Fruit fly (Drosophila melanogaster) whole organism, adult: ENCODE data around the gene Mnn1.

Experiments
- CG11617 ChIP-seq: fragments of 200-800 bp; sonication (Bioruptor generic); optimal IDR thresholded peaks from 2 replicates; lab custom pipeline; 2017; ENCODE audit warnings: mild to moderate bottlenecking, missing biosample characterization, missing genetic modification reagents, missing genetic modification characterization
- CG1620 ChIP-seq: fragments of 200-800 bp; sonication (Bioruptor generic); optimal IDR thresholded peaks from 2 replicates; lab custom pipeline; 2016; ENCODE audit warnings: missing biosample characterization, missing genetic modification characterization
- CG33017 ChIP-seq: fragments of 200-800 bp; sonication (Bioruptor generic); optimal IDR thresholded peaks from 2 replicates; lab custom pipeline; 2018; ENCODE audit warnings: missing biosample characterization, mild to moderate bottlenecking, missing genetic modification characterization, moderate library complexity
- CG5204 ChIP-seq: fragments of 200-800 bp; sonication (Bioruptor generic); optimal IDR thresholded peaks from 2 replicates; lab custom pipeline; 2016; ENCODE audit warnings: missing biosample characterization, missing genetic modification characterization
- CG7045 ChIP-seq: fragments of 200-800 bp; sonication (Bioruptor generic); optimal IDR thresholded peaks from 2 replicates; lab custom pipeline; 2017; ENCODE audit warnings: missing biosample characterization, mild to moderate bottlenecking, missing genetic modification characterization
- Crg-1 ChIP-seq: fragments of 200-800 bp; sonication (Bioruptor generic); optimal IDR thresholded peaks from 2 replicates; lab custom pipeline; 2016; ENCODE audit warnings: missing biosample characterization, missing genetic modification characterization
- Mnt ChIP-seq: fragments of 200-800 bp; sonication (Bioruptor generic); optimal IDR thresholded peaks from 2 replicates; lab custom pipeline; 2016; ENCODE audit warnings: missing biosample characterization, mild to moderate bottlenecking, missing genetic modification characterization
- bab1 ChIP-seq: fragments of 200-800 bp; sonication (Bioruptor generic); optimal IDR thresholded peaks from 3 replicates; lab custom pipeline; 2019; ENCODE audit warnings: missing biosample characterization, mild to moderate bottlenecking, missing genetic modification characterization, moderate library complexity
- cic ChIP-seq: fragments of 200-800 bp; sonication (Bioruptor generic); optimal IDR thresholded peaks from 2 replicates; lab custom pipeline; 2017; ENCODE audit warnings: missing biosample characterization, mild to moderate bottlenecking, missing genetic modification characterization, moderate library complexity
- cnc ChIP-seq, 2 experiments: fragments of >200 bp; optimal IDR thresholded peaks; 2 replicates each; lab custom pipeline; 2017
- kay ChIP-seq: fragments of 200-800 bp; sonication (Bioruptor generic); peaks from one replicate; lab custom pipeline; 2016; ENCODE audit warnings: missing biosample characterization, missing genetic modification characterization, borderline replicate concordance
- pad ChIP-seq: fragments of 200-800 bp; sonication (Bioruptor generic); optimal IDR thresholded peaks from 3 replicates; lab custom pipeline; 2017; ENCODE audit warnings: missing biosample characterization, missing genetic modification characterization, mild to moderate bottlenecking, moderate library complexity, missing genetic modification reagents
- tj ChIP-seq: fragments of 200-800 bp; sonication (Bioruptor generic); optimal IDR thresholded peaks from 3 replicates; lab custom pipeline; 2017; ENCODE audit warnings: missing biosample characterization, mild to moderate bottlenecking, missing genetic modification characterization, moderate library complexity
- toe ChIP-seq: fragments of 200-800 bp; sonication (Bioruptor generic); optimal IDR thresholded peaks from 2 replicates; lab custom pipeline; 2016; ENCODE audit warnings: missing biosample characterization, missing genetic modification characterization

DNA sequence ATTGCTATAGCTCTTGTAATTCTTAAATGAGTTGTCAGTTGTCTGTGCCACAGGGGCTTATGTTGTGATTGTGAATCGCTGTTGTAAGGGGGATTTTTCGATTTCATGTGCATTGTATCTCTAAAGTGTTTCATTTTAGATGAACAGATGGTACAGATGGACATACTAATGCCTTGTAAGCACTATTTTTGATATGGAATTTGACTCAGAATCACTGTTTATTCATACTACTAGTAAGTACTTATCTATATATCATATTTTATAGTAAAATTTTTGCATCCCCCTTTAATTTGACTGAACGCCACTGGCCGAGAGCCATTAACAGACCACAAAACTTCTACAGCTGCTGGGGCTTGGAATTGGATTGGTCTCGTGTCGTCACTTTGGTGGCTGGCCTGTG lies 44.7 kb downstream of the Mnn1 start:
- no peak for TF ChIP-seq CG7045 (GFP tag; lab: Kevin White, UChicago)
- TF ChIP-seq cnc (optimal IDR thresholded peaks at IDR 0.05; lab: Kevin White, UChicago) = no peak
- no peak for TF ChIP-seq toe
- TF ChIP-seq CG33017 (tag; lab: Kevin White, UChicago) = no peak
- no peak for TF ChIP-seq pad (GFP tag; lab: Kevin White, UChicago)
- TF ChIP-seq CG5204 = no peak
- no peak for TF ChIP-seq kay
- no peak for TF ChIP-seq CG1620 (GFP tag; lab: Kevin White, UChicago)
- no peak for TF ChIP-seq CG11617 (GFP tag; lab: Kevin White, UChicago)
- no peak for TF ChIP-seq Crg-1 (GFP tag; lab: Kevin White, UChicago)
- no peak for TF ChIP-seq cic (GFP tag; lab: Kevin White, UChicago)
- no peak for TF ChIP-seq bab1 (GFP tag; lab: Kevin White, UChicago)
- TF ChIP-seq tj (GFP tag; lab: Kevin White, UChicago) = no peak
- no peak for TF ChIP-seq Mnt (GFP tag; lab: Kevin White, UChicago)
